Worm (Caenorhabditis elegans) whole organism, L2 larva: ENCODE results near the gene glct-6.

Experiments used
- aly-2 ChIP-seq: fragments of 150-350 bp; optimal IDR thresholded peaks from 2 replicates; lab custom pipeline; 2014; ENCODE audit warnings: missing biosample characterization, missing genetic modification characterization
- ceh-82 ChIP-seq: fragments of 150-350 bp; optimal IDR thresholded peaks from 2 replicates; lab custom pipeline; 2014; ENCODE audit warnings: missing biosample characterization, missing genetic modification characterization
- egl-27 ChIP-seq: sonication (generic microtip); optimal IDR thresholded peaks from 3 replicates; lab custom pipeline; 2017; ENCODE audit warnings: missing biosample characterization, missing genetic modification reagents, missing genetic modification characterization
- elt-1 ChIP-seq: fragments of 150-350 bp; optimal IDR thresholded peaks from 2 replicates; lab custom pipeline; 2014; ENCODE audit warnings: missing biosample characterization, missing genetic modification characterization
- lin-13 ChIP-seq: fragments of 150-350 bp; optimal IDR thresholded peaks from 2 replicates; lab custom pipeline; 2014; ENCODE audit warnings: missing biosample characterization, missing genetic modification reagents, missing genetic modification characterization
- mdl-1 ChIP-seq, 2 experiments: fragments of 150-350 bp in 1 of 2; sonication (generic microtip) in 1 of 2; optimal IDR thresholded peaks; 2 replicates each; lab custom pipeline; 2017; ENCODE audit warnings: missing biosample characterization in 2 of 2, missing genetic modification characterization in 2 of 2
- snpc-4 ChIP-seq: fragments of 150-350 bp; optimal IDR thresholded peaks from 2 replicates; lab custom pipeline; 2014; ENCODE audit warnings: missing biosample characterization, missing genetic modification characterization
- zag-1 ChIP-seq: fragments of 150-350 bp; optimal IDR thresholded peaks from 2 replicates; lab custom pipeline; 2014; ENCODE audit warnings: missing biosample characterization, missing genetic modification characterization

DNA sequence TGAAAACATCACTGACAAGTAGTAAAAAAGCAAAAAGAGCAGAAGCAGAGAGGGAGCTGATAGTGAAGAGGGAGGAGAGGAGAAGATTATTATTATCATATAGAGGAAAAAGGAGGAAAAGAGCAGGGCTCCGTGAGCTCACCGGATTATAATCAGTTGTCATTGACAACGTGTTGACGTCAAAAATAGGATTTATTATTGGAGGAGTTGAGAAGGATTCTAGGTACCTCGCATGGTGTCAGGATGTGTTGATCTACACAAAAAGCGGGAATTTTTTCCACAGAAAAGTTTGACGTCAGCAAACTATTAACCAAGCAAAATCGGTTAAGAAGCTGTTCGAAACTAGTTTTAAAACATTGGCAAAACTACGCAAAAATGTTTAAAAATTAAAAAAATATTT is 9.8 kb upstream of the glct-6 start:
- TF ChIP-seq zag-1 = no peak
- no peak for TF ChIP-seq snpc-4 (tag; lab: Kevin White, UChicago)
- TF ChIP-seq egl-27 (tag; lab: Kevin White, UChicago) = no peak
- no peak for TF ChIP-seq mdl-1 (tag; optimal IDR thresholded peaks at IDR 0.05; lab: Kevin White, UChicago)
- TF ChIP-seq elt-1 (tag; lab: Kevin White, UChicago) = no peak
- no peak for TF ChIP-seq aly-2 (tag; lab: Kevin White, UChicago)
- TF ChIP-seq lin-13 = no peak
- no peak for TF ChIP-seq ceh-82 (tag; lab: Kevin White, UChicago)
